Worm (Caenorhabditis elegans): ENCODE measurements around the gene C56A3.6.

C56A3.6 gene

ce11 chrV:13565197-13565596, 9.0 kb upstream of the C56A3.6 start (continued):
- TF ChIP-seq isw-1 (GFP tag; IDR thresholded peaks at IDR 0.05) (peak; percentile 66), unc-98 (GFP tag; IDR thresholded peaks at IDR 0.05) (peak; percentile 37; the same call in 1 of the 2 replicates), hlh-4 (tag; optimal IDR thresholded peaks at IDR 0.05) (no peak), snu-23 (GFP tag; optimal IDR thresholded peaks at IDR 0.05) (peak; percentile 96), C34B4.2 (tag; optimal IDR thresholded peaks at IDR 0.05) (no peak), C16A3.4 (tag; optimal IDR thresholded peaks at IDR 0.05) (peak; percentile 95), unc-86 (tag; optimal IDR thresholded peaks at IDR 0.05) (peak; percentile 62), fkh-8 (tag; optimal IDR thresholded peaks at IDR 0.05) (peak; percentile 77), ztf-11 (tag; optimal IDR thresholded peaks at IDR 0.05) (peak in 1 of 2 experiments; percentile 2), lin-35 (GFP tag; optimal IDR thresholded peaks at IDR 0.05) (peak; percentile 85 to 91), ces-1 (GFP tag; optimal IDR thresholded peaks at IDR 0.05) (no peak), elt-2 (tag; optimal IDR thresholded peaks at IDR 0.05) (peak; percentile 92), nhr-237 (tag; optimal IDR thresholded peaks at IDR 0.05) (peak; percentile 43), vab-15 (tag; optimal IDR thresholded peaks at IDR 0.05) (peak; percentile 33), mef-2 (tag; optimal IDR thresholded peaks at IDR 0.05) (no peak), efl-3 (GFP tag; optimal IDR thresholded peaks at IDR 0.05) (no peak), unc-62 (GFP tag; optimal IDR thresholded peaks at IDR 0.05) (no peak), mab-9 (GFP tag; IDR thresholded peaks at IDR 0.05) (peak; percentile 63), dsc-1 (tag; optimal IDR thresholded peaks at IDR 0.05) (peak; percentile 78), aly-2 (tag; optimal IDR thresholded peaks at IDR 0.05) (peak; percentile 67), aha-1 (tag; optimal IDR thresholded peaks at IDR 0.05) (peak; percentile 36), nhr-12 (tag; optimal IDR thresholded peaks at IDR 0.05) (no peak), egl-13 (tag; optimal IDR thresholded peaks at IDR 0.05) (peak; percentile 69), nhr-76 (tag; optimal IDR thresholded peaks at IDR 0.05) (no peak), ets-5 (GFP tag; IDR thresholded peaks at IDR 0.05) (no peak), lin-13 (GFP tag; optimal IDR thresholded peaks at IDR 0.05) (peak; percentile 81), nhr-90 (tag; optimal IDR thresholded peaks at IDR 0.05; ENCODE audit: poor library complexity) (peak; percentile 92), ceh-8 (GFP tag; optimal IDR thresholded peaks at IDR 0.05) (no peak), pag-3 (tag; optimal IDR thresholded peaks at IDR 0.05; ENCODE audit: borderline replicate concordance, insufficient read depth) (peak; percentile 97), nhr-71 (tag; optimal IDR thresholded peaks at IDR 0.05) (peak; percentile 97), jun-1 (tag; optimal IDR thresholded peaks at IDR 0.05) (peak; percentile 76), sox-4 (tag; optimal IDR thresholded peaks at IDR 0.05) (peak; percentile 50), grh-1 (GFP tag; IDR thresholded peaks at IDR 0.05) (peak; percentile 84), skn-1 (tag; optimal IDR thresholded peaks at IDR 0.05) (peak; percentile 56), lir-3 (tag; optimal IDR thresholded peaks at IDR 0.05; ENCODE audit: poor library complexity) (peak; percentile 79), fos-1 (tag; optimal IDR thresholded peaks at IDR 0.05) (peak; percentile 88)

- peak; percentile 48 for TF ChIP-seq blmp-1 (tag; optimal IDR thresholded peaks at IDR 0.05)
- TF ChIP-seq hpl-2 (GFP tag; optimal IDR thresholded peaks at IDR 0.05), result no peak
Observed at ce11 chrV:13563841-13564240, 7.6 kb upstream of the C56A3.6 start, which contains the start of gene grl-17. Gene grl-17 (minus strand): TSS chrV:13563941.

ce11 chrV:13562748-13563147, 6.6 kb upstream of the C56A3.6 start:
- no peak for TF ChIP-seq dsc-1 (tag; optimal IDR thresholded peaks at IDR 0.05)
- no peak for TF ChIP-seq efl-1 (optimal IDR thresholded peaks at IDR 0.05)
- TF ChIP-seq efl-1 (GFP tag; optimal IDR thresholded peaks at IDR 0.05 in 1 of 2), result peak in 1 of 2 experiments; percentile 36
